Fruit fly (Drosophila melanogaster): Measurements from ENCODE around the gene CG3386.
A peak's percentile ranks its signal among the peaks of the same experiment; 100 is the strongest.

CG3386 gene

DNA sequence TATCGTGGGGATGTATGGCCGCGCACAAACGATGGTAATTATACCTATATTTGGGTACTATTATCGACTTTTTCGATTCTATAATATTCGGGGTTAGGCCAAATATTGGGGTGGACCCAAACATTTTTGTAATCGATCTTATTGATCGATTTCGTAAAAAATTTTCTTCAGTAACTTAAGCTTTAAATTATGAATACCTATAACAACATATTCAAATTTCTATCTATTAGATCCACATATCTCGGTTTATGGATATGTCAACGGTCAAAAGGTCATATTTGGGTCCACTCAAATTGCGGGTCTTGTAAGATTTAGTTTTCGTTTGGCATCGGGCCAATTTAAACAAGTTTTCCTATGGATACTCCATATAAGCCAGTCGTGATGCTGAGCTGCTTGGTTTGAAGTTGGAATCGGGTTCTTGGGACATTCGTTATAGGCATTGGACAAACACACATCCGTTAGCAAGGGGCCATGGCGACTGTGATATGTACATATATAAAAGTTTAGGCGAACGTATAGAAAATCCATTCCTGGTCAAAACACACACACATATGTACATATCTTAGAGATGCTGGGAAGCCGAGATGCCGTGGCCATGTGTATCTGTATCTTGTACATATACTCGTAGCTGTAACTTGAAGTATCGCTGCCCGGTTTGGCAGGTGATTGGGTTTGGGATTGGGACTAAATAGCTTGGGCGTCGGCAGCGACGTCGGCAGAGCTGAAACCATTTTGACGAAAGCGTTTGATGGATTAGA, 18.1 kb upstream of the CG3386 start (continued):
- no peak; the same call in 1 of the 2 replicates for TF ChIP-seq CG11247 (GFP tag; IDR thresholded peaks at IDR 0.05)
- TF ChIP-seq sr (GFP tag; IDR thresholded peaks at IDR 0.05), result no peak
- no peak for TF ChIP-seq dan (GFP tag; IDR thresholded peaks at IDR 0.05)
- TF ChIP-seq tll (GFP tag; optimal IDR thresholded peaks at IDR 0.05), result no peak
- TF ChIP-seq amos (GFP tag; IDR thresholded peaks at IDR 0.05; ENCODE audit: partially characterized antibody), result no peak
- TF ChIP-seq CG42726 (GFP tag; IDR thresholded peaks at IDR 0.05; ENCODE audit: partially characterized antibody), result no peak
- peak; percentile 46 for TF ChIP-seq cwo (GFP tag; optimal IDR thresholded peaks at IDR 0.05)
- no peak for TF ChIP-seq abd-A (tag; optimal IDR thresholded peaks at IDR 0.05)
- peak; percentile 27 for TF ChIP-seq CG18476 (GFP tag; optimal IDR thresholded peaks at IDR 0.05)
- TF ChIP-seq dm (GFP tag; optimal IDR thresholded peaks at IDR 0.05), result no peak
- no peak for TF ChIP-seq slp2 (GFP tag; optimal IDR thresholded peaks at IDR 0.05)
- no peak for TF ChIP-seq Ets65A (GFP tag)
- no peak for TF ChIP-seq MESR4 (GFP tag; optimal IDR thresholded peaks at IDR 0.05)
- peak; percentile 45; the same call in 1 of the 2 replicates for TF ChIP-seq esg (GFP tag; conservative IDR thresholded peaks at IDR 0.05)
- no peak for TF ChIP-seq Dref (GFP tag; IDR thresholded peaks at IDR 0.05)
- peak; percentile 7 for TF ChIP-seq bab2 (GFP tag; optimal IDR thresholded peaks at IDR 0.05)
- no peak for TF ChIP-seq CG10274 (GFP tag; optimal IDR thresholded peaks at IDR 0.05)
- TF ChIP-seq Med (GFP tag), result peak; percentile 72
- TF ChIP-seq sqz (GFP tag; optimal IDR thresholded peaks at IDR 0.05), result peak; percentile 21
- peak; percentile 49 for TF ChIP-seq run (tag; optimal IDR thresholded peaks at IDR 0.05)
- TF ChIP-seq seq (GFP tag; IDR thresholded peaks at IDR 0.05), result peak; percentile 40; the same call in 1 of the 2 replicates
- peak; percentile 9 for TF ChIP-seq CG12744 (GFP tag; optimal IDR thresholded peaks at IDR 0.05)
- TF ChIP-seq CG13624 (GFP tag; optimal IDR thresholded peaks at IDR 0.05), result peak; percentile 27
- TF ChIP-seq D19A (tag; optimal IDR thresholded peaks at IDR 0.05), result peak; percentile 58
- TF ChIP-seq CG6254 (GFP tag; optimal IDR thresholded peaks at IDR 0.05), result peak; percentile 60
- peak; percentile 62; the same call in 1 of the 2 replicates for TF ChIP-seq CG32532 (GFP tag; IDR thresholded peaks at IDR 0.05)
- no peak for TF ChIP-seq dati (GFP tag; IDR thresholded peaks at IDR 0.05)
- TF ChIP-seq btn (GFP tag; optimal IDR thresholded peaks at IDR 0.05), result no peak
- TF ChIP-seq CG1832 (GFP tag; optimal IDR thresholded peaks at IDR 0.05), result no peak
- peak; percentile 83 for TF ChIP-seq CG10147 (GFP tag; optimal IDR thresholded peaks at IDR 0.05)
- TF ChIP-seq Ptx1 (GFP tag; IDR thresholded peaks at IDR 0.05), result peak; percentile 54
- TF ChIP-seq Mrtf (GFP tag; IDR thresholded peaks at IDR 0.05), result no peak
- TF ChIP-seq trh (GFP tag; optimal IDR thresholded peaks at IDR 0.05), result no peak
- TF ChIP-seq fru (optimal IDR thresholded peaks at IDR 0.05), result no peak
- 0 out of 2 replicates have a peak, but pooled peaks have one; percentile 13 for TF ChIP-seq CG3847 (GFP tag; IDR thresholded peaks at IDR 0.05)
- no peak for TF ChIP-seq Usf (GFP tag; optimal IDR thresholded peaks at IDR 0.05)
- no peak for TF ChIP-seq Dp (GFP tag; optimal IDR thresholded peaks at IDR 0.05)
- peak; percentile 44; the same call in 1 of the 3 replicates for TF ChIP-seq CG14050 (GFP tag; IDR thresholded peaks at IDR 0.05)
- peak; percentile 5 to 59 for TF ChIP-seq Pdp1 (GFP tag; optimal IDR thresholded peaks at IDR 0.05)
- peak; percentile 80 for TF ChIP-seq lab (GFP tag; optimal IDR thresholded peaks at IDR 0.05)
- no peak for TF ChIP-seq TFAM (GFP tag; optimal IDR thresholded peaks at IDR 0.05)
- TF ChIP-seq vvl (GFP tag; IDR thresholded peaks at IDR 0.05), result peak; percentile 77
- peak; percentile 69; the same call in 2 of the 3 replicates for TF ChIP-seq zfh1 (GFP tag; IDR thresholded peaks at IDR 0.05)
- TF ChIP-seq dmrt99B (tag; optimal IDR thresholded peaks at IDR 0.05), result peak; percentile 67
- peak; percentile 42 for TF ChIP-seq Chrac-16 (GFP tag; optimal IDR thresholded peaks at IDR 0.05)
- no peak for TF ChIP-seq gsb (GFP tag; IDR thresholded peaks at IDR 0.05)
- TF ChIP-seq tup (GFP tag; optimal IDR thresholded peaks at IDR 0.05), result no peak
- TF ChIP-seq Dip2 (GFP tag; IDR thresholded peaks at IDR 0.05), result no peak
- TF ChIP-seq CG9797 (GFP tag; optimal IDR thresholded peaks at IDR 0.05), result no peak
- TF ChIP-seq CG7357 (GFP tag; IDR thresholded peaks at IDR 0.05), result no peak
